Worm (Caenorhabditis elegans) whole organism, mixed stage, embryonic: ENCODE results near the gene twk-14.

Source experiments
- elt-3 ChIP-seq: fragments of 150-350 bp; optimal IDR thresholded peaks from 2 replicates; lab custom pipeline; 2014; ENCODE audit warnings: missing biosample characterization, missing genetic modification characterization
- lsy-2 ChIP-seq: fragments of 150-350 bp; optimal IDR thresholded peaks from 2 replicates; lab custom pipeline; 2014; ENCODE audit warnings: missing biosample characterization, missing genetic modification characterization
- nhr-237 ChIP-seq: fragments of 150-350 bp; optimal IDR thresholded peaks from 2 replicates; lab custom pipeline; 2014; ENCODE audit warnings: missing biosample characterization, missing genetic modification characterization
- unc-39 ChIP-seq: fragments of 150-350 bp; optimal IDR thresholded peaks from 2 replicates; lab custom pipeline; 2014; ENCODE audit warnings: missing biosample characterization, missing genetic modification characterization

DNA sequence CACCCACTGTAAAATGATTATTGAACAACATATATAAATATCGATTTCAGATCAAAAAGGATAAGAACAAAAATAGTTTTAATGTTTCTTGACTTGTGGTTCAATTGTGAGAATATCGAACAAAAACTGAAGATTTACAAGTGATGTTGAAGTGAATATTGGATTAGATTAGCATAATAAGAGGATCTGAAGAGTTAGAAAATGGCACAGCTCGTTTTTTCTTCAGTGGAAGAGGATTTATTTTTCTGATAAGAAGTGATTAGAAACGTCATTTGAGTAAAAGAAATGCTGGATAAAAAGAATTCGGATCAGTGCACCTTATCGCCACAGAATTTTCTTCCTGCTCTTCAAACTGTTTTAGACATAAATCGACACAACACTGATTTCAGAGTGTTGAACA lies at the start of gene twk-14:
- TF ChIP-seq lsy-2 (tag; lab: Kevin White, UChicago) (no peak), nhr-237 (tag; lab: Kevin White, UChicago) (no peak), elt-3 (tag; lab: Kevin White, UChicago) (no peak), unc-39 (tag; lab: Kevin White, UChicago) (no peak)
